Fruit fly (Drosophila melanogaster) whole organism, prepupa: ENCODE data around the gene CG17786.

Experiments
- Blimp-1 ChIP-seq: fragments of 200-800 bp; sonication (Bioruptor generic); optimal IDR thresholded peaks from 3 replicates; lab custom pipeline; 2017; ENCODE audit warnings: missing biosample characterization, missing genetic modification characterization, mild to moderate bottlenecking, moderate library complexity, missing genetic modification reagents
- CG10631 ChIP-seq: fragments of 200-800 bp; sonication (Bioruptor generic); optimal IDR thresholded peaks from 2 replicates; lab custom pipeline; 2016; ENCODE audit warnings: missing biosample characterization, missing genetic modification characterization
- CG11294 ChIP-seq: fragments of 200-800 bp; sonication (Bioruptor generic); IDR thresholded peaks from 2 replicates; pipeline ENCODE4 v1.3.6; 2022; ENCODE audit warnings: missing biosample characterization, missing genetic modification characterization
- CG11762 ChIP-seq: fragments of 200-800 bp; sonication (Bioruptor generic); optimal IDR thresholded peaks from 3 replicates; lab custom pipeline; 2016; ENCODE audit warnings: missing biosample characterization, missing genetic modification characterization; ENCODE audit not compliant: insufficient read depth
- CG15336 ChIP-seq: fragments of 200-800 bp; sonication (Bioruptor generic); IDR thresholded peaks from 2 replicates; pipeline ENCODE4 v1.3.6; 2022; ENCODE audit warnings: missing biosample characterization, missing genetic modification characterization
- CG1621 ChIP-seq: fragments of 200-800 bp; sonication (Bioruptor generic); optimal IDR thresholded peaks from 3 replicates; lab custom pipeline; 2018; ENCODE audit warnings: missing biosample characterization, mild to moderate bottlenecking, missing genetic modification characterization
- CG16779 ChIP-seq: fragments of 200-800 bp; sonication (Bioruptor generic); optimal IDR thresholded peaks from 3 replicates; lab custom pipeline; 2017; ENCODE audit warnings: missing biosample characterization, mild to moderate bottlenecking, missing genetic modification characterization
- CG3032 ChIP-seq: fragments of 200-800 bp; optimal IDR thresholded peaks from 2 replicates; lab custom pipeline; 2019; ENCODE audit warnings: missing biosample characterization, mild to moderate bottlenecking, missing genetic modification characterization, moderate library complexity
- CG31627 ChIP-seq: fragments of 200-800 bp; sonication (Bioruptor generic); optimal IDR thresholded peaks from 3 replicates; lab custom pipeline; 2016; ENCODE audit warnings: missing biosample characterization, missing genetic modification characterization
- CG32006 ChIP-seq: fragments of 200-800 bp; sonication (Bioruptor generic); optimal IDR thresholded peaks from 3 replicates; lab custom pipeline; 2017; ENCODE audit warnings: missing biosample characterization, mild to moderate bottlenecking, missing genetic modification characterization
- CG6163 ChIP-seq: fragments of 200-800 bp; sonication (Bioruptor generic); IDR thresholded peaks from 3 replicates; pipeline ENCODE4 v1.3.6; 2022; ENCODE audit warnings: missing biosample characterization, missing genetic modification characterization
- CG6276 ChIP-seq: fragments of 200-800 bp; sonication (Bioruptor generic); optimal IDR thresholded peaks from 2 replicates; lab custom pipeline; 2017; ENCODE audit warnings: missing biosample characterization, mild to moderate bottlenecking, missing genetic modification characterization
- CG6792 ChIP-seq: fragments of 200-800 bp; sonication (Bioruptor generic); optimal IDR thresholded peaks from 3 replicates; lab custom pipeline; 2016; ENCODE audit warnings: missing biosample characterization, missing genetic modification characterization
- CG6808 ChIP-seq: fragments of 200-800 bp; sonication (Bioruptor generic); optimal IDR thresholded peaks from 3 replicates; lab custom pipeline; 2017; ENCODE audit warnings: missing biosample characterization, missing genetic modification characterization, mild to moderate bottlenecking, moderate library complexity, missing genetic modification reagents
- CG6854 ChIP-seq: fragments of 200-800 bp; sonication (Bioruptor generic); optimal IDR thresholded peaks from 2 replicates; lab custom pipeline; 2017; ENCODE audit warnings: missing biosample characterization, mild to moderate bottlenecking, missing genetic modification characterization
- CG7368 ChIP-seq: fragments of 200-800 bp; sonication (Bioruptor generic); optimal IDR thresholded peaks from 3 replicates; lab custom pipeline; 2016; ENCODE audit warnings: missing biosample characterization, missing genetic modification characterization
- CG8319 ChIP-seq: fragments of 200-800 bp; sonication (Bioruptor generic); optimal IDR thresholded peaks from 3 replicates; lab custom pipeline; 2016; ENCODE audit warnings: missing biosample characterization, missing genetic modification characterization
- CG8632 ChIP-seq: fragments of 200-800 bp; sonication (Bioruptor generic); optimal IDR thresholded peaks from 3 replicates; lab custom pipeline; 2016; ENCODE audit warnings: missing biosample characterization, missing genetic modification characterization
- CG9139 ChIP-seq: fragments of 200-800 bp; sonication (Bioruptor generic); optimal IDR thresholded peaks from 3 replicates; lab custom pipeline; 2017; ENCODE audit warnings: missing biosample characterization, mild to moderate bottlenecking, missing genetic modification characterization
- Eip75B ChIP-seq: fragments of 200-800 bp; sonication (Bioruptor generic); optimal IDR thresholded peaks from 3 replicates; lab custom pipeline; 2016; ENCODE audit warnings: missing biosample characterization, missing genetic modification characterization
- Eip93F ChIP-seq: fragments of 200-800 bp; sonication (Bioruptor generic); optimal IDR thresholded peaks from 2 replicates; lab custom pipeline; 2016; ENCODE audit warnings: missing biosample characterization, mild to moderate bottlenecking, missing genetic modification characterization
- Ets21C ChIP-seq: fragments of 200-800 bp; sonication (Bioruptor generic); optimal IDR thresholded peaks from 3 replicates; lab custom pipeline; 2016; ENCODE audit warnings: missing biosample characterization, missing genetic modification characterization
- Ets96B ChIP-seq: fragments of 200-800 bp; optimal IDR thresholded peaks from 2 replicates; lab custom pipeline; 2019; ENCODE audit warnings: missing biosample characterization, mild to moderate bottlenecking, missing genetic modification characterization, moderate library complexity
- Gug ChIP-seq: fragments of 200-800 bp; sonication (Bioruptor generic); IDR thresholded peaks from 2 replicates; pipeline ENCODE4 v1.3.6; 2022; ENCODE audit warnings: missing biosample characterization, missing genetic modification characterization
- Hr38 ChIP-seq: sonication (Bioruptor generic); optimal IDR thresholded peaks from 2 replicates; lab custom pipeline; 2016; ENCODE audit warnings: missing biosample characterization, missing genetic modification characterization
- Hr39 ChIP-seq: fragments of 200-800 bp; sonication (Bioruptor generic); optimal IDR thresholded peaks from 2 replicates; lab custom pipeline; 2016; ENCODE audit warnings: missing biosample characterization, missing genetic modification characterization
- Hr4 ChIP-seq: fragments of 200-800 bp; sonication (Bioruptor generic); optimal IDR thresholded peaks from 3 replicates; lab custom pipeline; 2016; ENCODE audit warnings: missing biosample characterization, missing genetic modification characterization
- Lpt ChIP-seq: fragments of 200-800 bp; sonication (Bioruptor generic); optimal IDR thresholded peaks from 3 replicates; lab custom pipeline; 2016; ENCODE audit warnings: missing biosample characterization, missing genetic modification characterization
- OdsH ChIP-seq: fragments of 200-800 bp; sonication (Bioruptor generic); optimal IDR thresholded peaks from 3 replicates; lab custom pipeline; 2016; ENCODE audit warnings: missing biosample characterization, missing genetic modification characterization
- Smox ChIP-seq: fragments of 200-800 bp; sonication (Bioruptor generic); optimal IDR thresholded peaks from 3 replicates; lab custom pipeline; 2016; ENCODE audit warnings: missing biosample characterization, missing genetic modification characterization
- Sox102F ChIP-seq: fragments of 200-800 bp; sonication (Bioruptor generic); optimal IDR thresholded peaks from 2 replicates; lab custom pipeline; 2016; ENCODE audit warnings: missing biosample characterization, mild to moderate bottlenecking, missing genetic modification characterization
- Sox15 ChIP-seq: fragments of 200-800 bp; sonication (Bioruptor generic); optimal IDR thresholded peaks from 3 replicates; lab custom pipeline; 2016; ENCODE audit warnings: missing biosample characterization, missing genetic modification characterization
- achi ChIP-seq: fragments of 200-800 bp; sonication (Bioruptor generic); optimal IDR thresholded peaks from 3 replicates; lab custom pipeline; 2016; ENCODE audit warnings: missing biosample characterization, missing genetic modification characterization
- acj6 ChIP-seq: fragments of 200-800 bp; sonication (Bioruptor generic); optimal IDR thresholded peaks from 3 replicates; lab custom pipeline; 2016; ENCODE audit warnings: missing biosample characterization, missing genetic modification characterization
- cyc ChIP-seq: fragments of 200-800 bp; sonication (Bioruptor generic); optimal IDR thresholded peaks from 3 replicates; lab custom pipeline; 2016; ENCODE audit warnings: missing biosample characterization, missing genetic modification characterization
- dsx ChIP-seq: fragments of 200-800 bp; optimal IDR thresholded peaks from 3 replicates; lab custom pipeline; 2019; ENCODE audit warnings: missing biosample characterization, mild to moderate bottlenecking, missing genetic modification characterization, moderate library complexity; ENCODE audit not compliant: poor library complexity, severe bottlenecking
- eg ChIP-seq: fragments of 200-800 bp; sonication (Bioruptor generic); IDR thresholded peaks from 3 replicates; pipeline ENCODE4 v1.3.6; 2022; ENCODE audit warnings: missing biosample characterization, missing genetic modification characterization
- esn ChIP-seq: fragments of 200-800 bp; sonication (Bioruptor generic); optimal IDR thresholded peaks from 2 replicates; lab custom pipeline; 2016; ENCODE audit warnings: missing biosample characterization, mild to moderate bottlenecking, missing genetic modification characterization, moderate library complexity
- fd59A ChIP-seq: fragments of 200-800 bp; sonication (Bioruptor generic); optimal IDR thresholded peaks from 2 replicates; lab custom pipeline; 2017; ENCODE audit warnings: missing biosample characterization, mild to moderate bottlenecking, missing genetic modification characterization, missing genetic modification reagents
- fd85E ChIP-seq: fragments of 200-800 bp; sonication (Bioruptor generic); optimal IDR thresholded peaks from 3 replicates; lab custom pipeline; 2016; ENCODE audit warnings: missing biosample characterization, missing genetic modification characterization
- fkh ChIP-seq: fragments of 200-800 bp; sonication (Bioruptor generic); optimal IDR thresholded peaks from 3 replicates; lab custom pipeline; 2017; ENCODE audit warnings: missing biosample characterization, mild to moderate bottlenecking, missing genetic modification characterization, moderate library complexity
- lz ChIP-seq: fragments of 200-800 bp; sonication (Bioruptor generic); optimal IDR thresholded peaks from 3 replicates; lab custom pipeline; 2016; ENCODE audit warnings: missing biosample characterization, missing genetic modification characterization
- salr ChIP-seq, 2 experiments: fragments of 200-800 bp; sonication (Bioruptor generic); optimal IDR thresholded peaks; 3 replicates each; lab custom pipeline; 2016 to 2018; ENCODE audit warnings: missing biosample characterization in 2 of 2, missing genetic modification characterization in 2 of 2, mild to moderate bottlenecking in 1 of 2
- spab ChIP-seq: fragments of 200-800 bp; sonication (Bioruptor generic); optimal IDR thresholded peaks from 2 replicates; lab custom pipeline; 2017; ENCODE audit warnings: missing biosample characterization, mild to moderate bottlenecking, missing genetic modification characterization, missing genetic modification reagents
- ss ChIP-seq, 2 experiments: fragments of 200-800 bp; sonication (Bioruptor generic); optimal IDR thresholded peaks; 2 replicates in 1 of 2; 3 replicates in 1 of 2; lab custom pipeline; 2017 to 2018; ENCODE audit warnings: mild to moderate bottlenecking in 2 of 2, missing biosample characterization in 2 of 2, missing genetic modification characterization in 2 of 2, moderate library complexity in 1 of 2

The CG17786 gene

DNA sequence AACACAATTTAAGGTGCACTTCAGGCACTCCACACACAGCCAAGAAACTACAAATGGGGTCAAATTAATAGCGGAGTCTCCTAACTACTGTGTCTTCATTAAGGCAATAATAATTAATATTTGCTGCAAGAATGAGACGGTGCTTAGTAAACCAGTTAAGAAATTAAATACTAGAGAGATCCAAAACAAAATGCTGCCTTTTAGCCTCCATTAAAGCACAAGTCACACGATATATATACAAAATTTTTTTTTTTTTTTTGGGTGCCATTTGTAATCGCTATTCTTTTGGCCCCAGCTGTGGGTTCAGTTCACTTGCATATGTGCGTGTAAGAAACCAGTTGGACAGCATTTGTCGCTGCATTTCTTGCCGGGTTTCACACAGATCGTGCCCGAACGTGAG lies 15.1 kb downstream of the CG17786 start (continued):
- TF ChIP-seq fkh (GFP tag; lab: Kevin White, UChicago) (no peak), Eip93F (GFP tag; lab: Kevin White, UChicago) (peak; percentile 78), cyc (GFP tag; lab: Kevin White, UChicago) (peak; percentile 76), OdsH (GFP tag; lab: Kevin White, UChicago) (peak; percentile 88), acj6 (peak; percentile 85), Blimp-1 (GFP tag; lab: Kevin White, UChicago) (peak; percentile 31), ss (GFP tag; optimal IDR thresholded peaks at IDR 0.05; lab: Kevin White, UChicago) (peak; percentile 82 to 86), Hr38 (GFP tag; lab: Kevin White, UChicago) (no peak), Lpt (GFP tag; lab: Kevin White, UChicago) (peak; percentile 88), CG8319 (GFP tag; lab: Kevin White, UChicago) (peak; percentile 72), eg (GFP tag; lab: Robert Waterston, UW) (peak; percentile 84), fd85E (GFP tag; lab: Kevin White, UChicago) (peak; percentile 52), CG3032 (tag; lab: Kevin White, UChicago) (peak; percentile 71), CG32006 (GFP tag; lab: Kevin White, UChicago) (peak; percentile 90), CG11294 (peak; percentile 63; the same call in 1 of the 2 replicates), esn (peak; percentile 89), Eip75B (GFP tag; lab: Kevin White, UChicago) (peak; percentile 88), Smox (GFP tag; lab: Kevin White, UChicago) (peak; percentile 81)

DNA sequence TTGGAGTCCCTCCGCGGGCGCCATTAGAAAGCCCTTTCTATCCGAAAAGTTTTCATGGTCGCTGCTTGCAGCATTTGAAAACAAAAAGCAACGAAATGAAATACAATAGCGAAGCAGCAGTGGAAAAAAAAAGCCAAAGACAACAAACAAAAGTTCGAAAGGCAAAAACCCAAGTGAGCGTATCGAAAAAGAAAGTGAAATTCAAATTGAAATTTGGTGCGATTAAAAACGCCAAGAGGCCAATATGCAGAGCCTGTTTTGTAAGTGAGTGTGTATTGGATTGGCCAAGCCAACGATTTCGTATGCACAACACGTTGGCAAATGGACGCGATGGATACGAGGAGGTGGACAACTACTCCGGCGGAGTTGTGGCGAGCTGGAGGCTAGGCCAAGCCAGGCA lies 15.8 kb downstream of the CG17786 start:
- peak; percentile 13; the same call in 1 of the 3 replicates for TF ChIP-seq eg (GFP tag; lab: Robert Waterston, UW)
- peak; percentile 70 for TF ChIP-seq Blimp-1 (GFP tag; lab: Kevin White, UChicago)
- TF ChIP-seq fd59A = no peak
- TF ChIP-seq Hr39 (GFP tag; lab: Kevin White, UChicago) = no peak
- no peak for TF ChIP-seq achi
- no peak for TF ChIP-seq Sox102F (GFP tag; lab: Kevin White, UChicago)
- no peak for TF ChIP-seq CG9139 (GFP tag; lab: Kevin White, UChicago)
- no peak for TF ChIP-seq CG11762 (GFP tag; lab: Kevin White, UChicago)
- TF ChIP-seq acj6 = no peak
- no peak for TF ChIP-seq CG31627 (GFP tag; lab: Kevin White, UChicago)

DNA sequence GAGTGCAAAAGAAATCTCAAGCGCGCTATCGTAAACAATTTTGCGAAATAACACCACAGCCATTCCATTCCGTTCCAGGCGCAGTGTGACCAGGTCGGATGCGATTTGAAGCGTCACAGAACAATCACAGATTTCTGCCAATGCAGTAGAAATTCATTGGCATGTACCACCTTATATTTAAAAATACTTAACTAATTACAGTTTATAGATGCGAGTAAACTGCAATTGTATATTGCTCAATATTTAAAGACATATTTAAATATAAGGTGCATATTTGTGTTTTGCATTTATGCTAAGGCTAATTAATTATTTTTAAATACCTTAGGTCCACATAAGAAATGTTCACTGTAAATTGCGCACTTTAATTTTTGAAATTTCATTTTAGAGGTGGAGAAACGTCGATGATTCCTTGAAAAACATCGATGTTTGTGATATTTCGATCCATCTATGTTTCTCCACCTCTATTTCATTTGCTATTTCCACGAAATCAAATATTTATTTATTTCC lies 25.1 kb downstream of the CG17786 start, which contains the start of the genes SMC6 and CG6204:
SMC6 (minus strand) TSS at position 51 of the 507 bp plus-strand sequence.
CG6204 (plus strand) TSS at position 460 of the 507 bp plus-strand sequence.
- peak; percentile 95 for TF ChIP-seq CG32006 (GFP tag; lab: Kevin White, UChicago)
- TF ChIP-seq Eip93F (GFP tag; lab: Kevin White, UChicago) = peak; percentile 82
- peak; percentile 83 for TF ChIP-seq CG6854 (GFP tag; lab: Kevin White, UChicago)
- TF ChIP-seq ss (GFP tag; optimal IDR thresholded peaks at IDR 0.05; lab: Kevin White, UChicago) = peak in 1 of 2 experiments; percentile 93
- no peak for TF ChIP-seq CG6276 (GFP tag; lab: Kevin White, UChicago)
- peak; percentile 96 for TF ChIP-seq Sox15
- peak; percentile 76 for TF ChIP-seq CG16779 (tag; lab: Kevin White, UChicago)
- peak; percentile 90 for TF ChIP-seq CG6808 (GFP tag; lab: Kevin White, UChicago)
- peak; percentile 91 for TF ChIP-seq CG11294
- peak; percentile 96 for TF ChIP-seq Hr39 (GFP tag; lab: Kevin White, UChicago)
- peak; percentile 95 for TF ChIP-seq CG10631 (GFP tag; lab: Kevin White, UChicago)
- TF ChIP-seq CG15336 (GFP tag; lab: Robert Waterston, UW) = peak; percentile 94
- peak; percentile 97 for TF ChIP-seq Hr4 (GFP tag; lab: Kevin White, UChicago)
- peak; percentile 97 for TF ChIP-seq eg (GFP tag; lab: Robert Waterston, UW)
- TF ChIP-seq lz (GFP tag; lab: Kevin White, UChicago) = peak; percentile 96
- TF ChIP-seq OdsH (GFP tag; lab: Kevin White, UChicago) = peak; percentile 97
- TF ChIP-seq dsx (GFP tag; lab: Kevin White, UChicago) = peak; percentile 93
- TF ChIP-seq Gug = peak; percentile 94
- peak; percentile 92 for TF ChIP-seq CG8319 (GFP tag; lab: Kevin White, UChicago)
- peak; percentile 96 for TF ChIP-seq acj6
- peak; percentile 90 for TF ChIP-seq spab (GFP tag; lab: Kevin White, UChicago)
- TF ChIP-seq CG6163 (GFP tag; lab: Robert Waterston, UW) = peak; percentile 96
- TF ChIP-seq CG8632 (GFP tag; lab: Kevin White, UChicago) = peak; percentile 95
- TF ChIP-seq Smox (GFP tag; lab: Kevin White, UChicago) = peak; percentile 95
- peak in 1 of 2 experiments; percentile 89 for TF ChIP-seq salr (GFP tag; optimal IDR thresholded peaks at IDR 0.05; lab: Kevin White, UChicago)
- peak; percentile 91 for TF ChIP-seq CG1621 (tag; lab: Kevin White, UChicago)
- peak; percentile 96 for TF ChIP-seq Ets96B (tag; lab: Kevin White, UChicago)
- peak; percentile 90 for TF ChIP-seq fd59A
- peak; percentile 94 for TF ChIP-seq CG7368 (GFP tag; lab: Kevin White, UChicago)
- peak; percentile 95 for TF ChIP-seq Ets21C (GFP tag; lab: Kevin White, UChicago)
- TF ChIP-seq fd85E (GFP tag; lab: Kevin White, UChicago) = peak; percentile 85
- peak; percentile 95 for TF ChIP-seq CG6792 (GFP tag; lab: Kevin White, UChicago)
